Fruit fly (Drosophila melanogaster): Measurements from ENCODE around the gene AdipoR.

AdipoR gene

DNA sequence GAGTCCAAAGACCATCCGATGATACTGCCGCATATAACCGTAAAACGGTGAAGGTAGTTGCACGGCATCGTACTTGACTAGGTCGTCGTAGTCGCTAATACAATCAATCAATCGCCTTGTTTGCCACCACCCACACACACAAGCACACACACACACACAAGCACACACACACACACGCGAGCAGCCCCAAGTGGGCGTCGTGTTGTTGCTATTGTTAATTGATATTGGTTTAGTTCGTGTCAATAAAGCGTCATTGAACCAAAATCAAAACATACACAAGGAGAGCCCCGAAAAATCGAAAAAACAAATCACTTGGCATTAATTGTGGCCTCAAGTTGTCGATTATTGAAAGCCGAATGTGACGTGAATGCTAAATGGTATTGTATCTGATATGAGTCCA lies 48.8 kb upstream of the AdipoR start (continued):
- TF ChIP-seq stwl (tag; optimal IDR thresholded peaks at IDR 0.05), result no peak
- TF ChIP-seq lab (GFP tag; optimal IDR thresholded peaks at IDR 0.05), result peak; percentile 91
- TF ChIP-seq Trl (optimal IDR thresholded peaks at IDR 0.05), result no peak
- peak; percentile 67 for TF ChIP-seq Trl (GFP tag; optimal IDR thresholded peaks at IDR 0.05)
- TF ChIP-seq CG1647 (GFP tag; optimal IDR thresholded peaks at IDR 0.05), result no peak
- TF ChIP-seq tin (GFP tag; optimal IDR thresholded peaks at IDR 0.05), result no peak
- peak; percentile 15 for TF ChIP-seq NC2β (GFP tag; optimal IDR thresholded peaks at IDR 0.05)
- TF ChIP-seq CG17359 (tag; optimal IDR thresholded peaks at IDR 0.05), result peak; percentile 59
- no peak for TF ChIP-seq CG9876 (GFP tag; optimal IDR thresholded peaks at IDR 0.05)
- peak; percentile 77 for TF ChIP-seq CG11398 (GFP tag; optimal IDR thresholded peaks at IDR 0.05)
- TF ChIP-seq dati (GFP tag; IDR thresholded peaks at IDR 0.05), result no peak
- TF ChIP-seq Ravus (GFP tag; IDR thresholded peaks at IDR 0.05), result no peak
- TF ChIP-seq sens-2 (GFP tag; IDR thresholded peaks at IDR 0.05), result peak; percentile 60
- TF ChIP-seq Chrac-16 (GFP tag; optimal IDR thresholded peaks at IDR 0.05), result no peak
- no peak for TF ChIP-seq CG7357 (GFP tag; IDR thresholded peaks at IDR 0.05)
- TF ChIP-seq twi (tag; optimal IDR thresholded peaks at IDR 0.05), result no peak
- TF ChIP-seq odd (GFP tag; optimal IDR thresholded peaks at IDR 0.05), result peak; percentile 18
- TF ChIP-seq CG7372 (GFP tag; IDR thresholded peaks at IDR 0.05), result no peak
- no peak for TF ChIP-seq jumu (GFP tag; optimal IDR thresholded peaks at IDR 0.05)
- TF ChIP-seq trem (tag; optimal IDR thresholded peaks at IDR 0.05), result no peak
- TF ChIP-seq Side (GFP tag; optimal IDR thresholded peaks at IDR 0.05), result peak; percentile 32
- no peak for TF ChIP-seq Ada2b (GFP tag; IDR thresholded peaks at IDR 0.05)
- TF ChIP-seq CG42726 (GFP tag; IDR thresholded peaks at IDR 0.05; ENCODE audit: partially characterized antibody), result no peak
- peak; percentile 36 for TF ChIP-seq CG6689 (GFP tag; IDR thresholded peaks at IDR 0.05)
- TF ChIP-seq kay (GFP tag; optimal IDR thresholded peaks at IDR 0.05), result no peak
- no peak for TF ChIP-seq Hr39 (optimal IDR thresholded peaks at IDR 0.05)
- TF ChIP-seq vvl (GFP tag; IDR thresholded peaks at IDR 0.05), result peak; percentile 43; the same call in 1 of the 2 replicates
- peak; percentile 34 for TF ChIP-seq CG10543 (GFP tag; optimal IDR thresholded peaks at IDR 0.05)
- no peak for TF ChIP-seq insv (GFP tag; optimal IDR thresholded peaks at IDR 0.05)
- peak; percentile 57 for TF ChIP-seq CG7556 (GFP tag; optimal IDR thresholded peaks at IDR 0.05)
- TF ChIP-seq Dad (GFP tag; optimal IDR thresholded peaks at IDR 0.05), result peak; percentile 3
- TF ChIP-seq danr (GFP tag; IDR thresholded peaks at IDR 0.05), result 0 out of 2 replicates have a peak, but pooled peaks have one; percentile 40
- TF ChIP-seq CG6654 (GFP tag; optimal IDR thresholded peaks at IDR 0.05), result no peak
- TF ChIP-seq eyg (GFP tag; optimal IDR thresholded peaks at IDR 0.05), result no peak
- peak; percentile 36 for TF ChIP-seq tap (tag; optimal IDR thresholded peaks at IDR 0.05)
- no peak for TF ChIP-seq Nf-YB (GFP tag; optimal IDR thresholded peaks at IDR 0.05)
- TF ChIP-seq CG34422 (GFP tag; IDR thresholded peaks at IDR 0.05), result 0 out of 3 replicates have a peak, but pooled peaks have one; percentile 33
- TF ChIP-seq bcd (GFP tag; optimal IDR thresholded peaks at IDR 0.05), result peak; percentile 29
- no peak for TF ChIP-seq CG1602 (GFP tag; optimal IDR thresholded peaks at IDR 0.05)
- no peak for TF ChIP-seq cas (GFP tag; IDR thresholded peaks at IDR 0.05)
- peak; percentile 50 for TF ChIP-seq Meics (GFP tag; optimal IDR thresholded peaks at IDR 0.05)
- no peak for TF ChIP-seq Neu2 (GFP tag; optimal IDR thresholded peaks at IDR 0.05; ENCODE audit: borderline replicate concordance)
- peak; percentile 61 for TF ChIP-seq CG2202 (tag; optimal IDR thresholded peaks at IDR 0.05)
- TF ChIP-seq CG18619 (GFP tag; optimal IDR thresholded peaks at IDR 0.05), result peak; percentile 29
- 0 out of 4 replicates have a peak, but pooled peaks have one; percentile 37 for TF ChIP-seq chinmo (GFP tag; IDR thresholded peaks at IDR 0.05; ENCODE audit: partially characterized antibody)
- TF ChIP-seq CG2712 (tag; optimal IDR thresholded peaks at IDR 0.05), result peak; percentile 7
- TF ChIP-seq zfh1 (GFP tag; IDR thresholded peaks at IDR 0.05), result peak; percentile 52; the same call in 1 of the 3 replicates
- TF ChIP-seq CG4328 (GFP tag; optimal IDR thresholded peaks at IDR 0.05), result no peak
- TF ChIP-seq repo (GFP tag; optimal IDR thresholded peaks at IDR 0.05), result no peak
- no peak for TF ChIP-seq CG6765 (GFP tag; optimal IDR thresholded peaks at IDR 0.05)
- TF ChIP-seq CG8478 (optimal IDR thresholded peaks at IDR 0.05), result no peak
- peak; percentile 55 for TF ChIP-seq CG18599 (GFP tag; optimal IDR thresholded peaks at IDR 0.05)
- no peak for TF ChIP-seq CG1024 (GFP tag; IDR thresholded peaks at IDR 0.05)
